Worm (Caenorhabditis elegans): ENCODE results near the gene lpin-1.

lpin-1 gene

ce11 chrV:13671911-13672639 is 18.1 kb upstream of the lpin-1 start, which contains the start of the genes mip-2 and F58G11.4:
Gene mip-2 (minus strand): TSS chrV:13671958.
Gene F58G11.4 (plus strand): TSS chrV:13672589.
- TF ChIP-seq ces-1 (GFP tag; optimal IDR thresholded peaks at IDR 0.05), result no peak
- TF ChIP-seq efl-1 (optimal IDR thresholded peaks at IDR 0.05), result no peak
- TF ChIP-seq efl-1 (GFP tag; optimal IDR thresholded peaks at IDR 0.05 in 1 of 2), result peak in 1 of 2 experiments; percentile 84
- no peak for TF ChIP-seq nhr-237 (tag; optimal IDR thresholded peaks at IDR 0.05)
- no peak for TF ChIP-seq ceh-8 (GFP tag; optimal IDR thresholded peaks at IDR 0.05)
- TF ChIP-seq snpc-4 (tag; optimal IDR thresholded peaks at IDR 0.05), result no peak
- no peak for TF ChIP-seq ceh-88 (GFP tag; IDR thresholded peaks at IDR 0.05)
- TF ChIP-seq hlh-17 (GFP tag; optimal IDR thresholded peaks at IDR 0.05; ENCODE audit: borderline replicate concordance), result no peak
- TF ChIP-seq jun-1 (tag; optimal IDR thresholded peaks at IDR 0.05), result no peak
- TF ChIP-seq mep-1 (tag; optimal IDR thresholded peaks at IDR 0.05), result no peak

ce11 chrV:13669170-13669569 is 15.2 kb upstream of the lpin-1 start:
- no peak for TF ChIP-seq ets-5 (GFP tag; IDR thresholded peaks at IDR 0.05)
- no peak for TF ChIP-seq fkh-8 (tag; optimal IDR thresholded peaks at IDR 0.05)
- no peak for TF ChIP-seq unc-98 (GFP tag; IDR thresholded peaks at IDR 0.05)

ce11 chrV:13668337-13668736 is 14.4 kb upstream of the lpin-1 start:
- TF ChIP-seq mef-2 (tag; optimal IDR thresholded peaks at IDR 0.05), result no peak
- TF ChIP-seq ceh-88 (GFP tag; IDR thresholded peaks at IDR 0.05), result no peak
- no peak for TF ChIP-seq zag-1 (tag; optimal IDR thresholded peaks at IDR 0.05)
- no peak for TF ChIP-seq grh-1 (GFP tag; IDR thresholded peaks at IDR 0.05)
- no peak for TF ChIP-seq lin-35 (GFP tag; optimal IDR thresholded peaks at IDR 0.05)
- TF ChIP-seq Y116A8C.19 (tag; optimal IDR thresholded peaks at IDR 0.05; ENCODE audit: borderline replicate concordance), result no peak
- TF ChIP-seq C16A3.4 (tag; optimal IDR thresholded peaks at IDR 0.05), result no peak
- TF ChIP-seq unc-30 (tag; optimal IDR thresholded peaks at IDR 0.05), result no peak
- TF ChIP-seq ceh-63 (GFP tag; optimal IDR thresholded peaks at IDR 0.05), result no peak
- TF ChIP-seq rnt-1 (tag; optimal IDR thresholded peaks at IDR 0.05), result no peak

ce11 chrV:13666460-13666859 is 12.5 kb upstream of the lpin-1 start:
- no peak for TF ChIP-seq lin-13 (GFP tag; optimal IDR thresholded peaks at IDR 0.05)
- TF ChIP-seq mef-2 (tag; optimal IDR thresholded peaks at IDR 0.05), result no peak
- TF ChIP-seq sptf-1 (tag; optimal IDR thresholded peaks at IDR 0.05), result no peak
- no peak for TF ChIP-seq ceh-63 (GFP tag; optimal IDR thresholded peaks at IDR 0.05)
- no peak for TF ChIP-seq pqm-1 (tag; optimal IDR thresholded peaks at IDR 0.05)
- TF ChIP-seq nhr-11 (tag; optimal IDR thresholded peaks at IDR 0.05), result no peak
- TF ChIP-seq nhr-19 (GFP tag; conservative IDR thresholded peaks at IDR 0.05), result no peak
- TF ChIP-seq rnt-1 (tag; optimal IDR thresholded peaks at IDR 0.05), result no peak
- TF ChIP-seq ces-1 (GFP tag; optimal IDR thresholded peaks at IDR 0.05), result no peak
- no peak for TF ChIP-seq Y116A8C.19 (tag; optimal IDR thresholded peaks at IDR 0.05; ENCODE audit: borderline replicate concordance)
- no peak for TF ChIP-seq nhr-76 (tag; optimal IDR thresholded peaks at IDR 0.05)
- TF ChIP-seq hlh-4 (tag; optimal IDR thresholded peaks at IDR 0.05), result no peak
- no peak for TF ChIP-seq nhr-71 (tag; optimal IDR thresholded peaks at IDR 0.05)
- TF ChIP-seq pag-3 (tag; optimal IDR thresholded peaks at IDR 0.05; ENCODE audit: borderline replicate concordance, insufficient read depth), result no peak
- no peak for TF ChIP-seq unc-130 (tag; optimal IDR thresholded peaks at IDR 0.05)
- TF ChIP-seq ama-1 (optimal IDR thresholded peaks at IDR 0.05), result no peak
- no peak for TF ChIP-seq tlp-1 (tag; optimal IDR thresholded peaks at IDR 0.05)
- TF ChIP-seq swsn-7 (tag; optimal IDR thresholded peaks at IDR 0.05), result no peak

- TF ChIP-seq nhr-47 (tag; optimal IDR thresholded peaks at IDR 0.05) (no peak), nhr-90 (tag; optimal IDR thresholded peaks at IDR 0.05; ENCODE audit: poor library complexity) (no peak), snu-23 (GFP tag; optimal IDR thresholded peaks at IDR 0.05) (no peak), hlh-17 (GFP tag; optimal IDR thresholded peaks at IDR 0.05; ENCODE audit: borderline replicate concordance) (no peak)
Observed at ce11 chrV:13665089-13665488, 11.2 kb upstream of the lpin-1 start, which contains the start of gene rde-12. Gene rde-12 (plus strand): TSS chrV:13665389.
